Fruit fly (Drosophila melanogaster) whole organism, wandering third instar larva: ENCODE measurements around the gene Pdi.

Experiments
- Abd-B ChIP-seq: fragments of >200 bp; optimal IDR thresholded peaks from 2 replicates; lab custom pipeline; 2017; ENCODE audit warnings: missing biosample characterization, missing genetic modification characterization
- CG32264 ChIP-seq: fragments of 200-800 bp; sonication (Bioruptor generic); optimal IDR thresholded peaks from 2 replicates; lab custom pipeline; 2016; ENCODE audit warnings: missing biosample characterization, missing genetic modification characterization
- CG9705 ChIP-seq: fragments of 200-800 bp; sonication (Bioruptor generic); optimal IDR thresholded peaks from 2 replicates; lab custom pipeline; 2018; ENCODE audit warnings: missing biosample characterization, mild to moderate bottlenecking, missing genetic modification characterization
- CrebA ChIP-seq: fragments of 200-800 bp; sonication (Bioruptor generic); optimal IDR thresholded peaks from 2 replicates; lab custom pipeline; 2016; ENCODE audit warnings: missing biosample characterization, mild to moderate bottlenecking, missing genetic modification characterization, borderline replicate concordance
- Dfd ChIP-seq: fragments of >200 bp; optimal IDR thresholded peaks from 2 replicates; lab custom pipeline; 2017; ENCODE audit warnings: missing biosample characterization, missing genetic modification characterization
- Dif ChIP-seq: fragments of 200-275, 200-300 bp; sonication (Bioruptor generic); optimal IDR thresholded peaks from 2 replicates; lab custom pipeline; 2018; ENCODE audit warnings: missing biosample characterization, missing genetic modification characterization; ENCODE audit not compliant: partially characterized antibody
- HLH106 ChIP-seq: fragments of 200-800 bp; optimal IDR thresholded peaks from 3 replicates; lab custom pipeline; 2019; ENCODE audit warnings: missing biosample characterization, mild to moderate bottlenecking, missing genetic modification characterization, moderate library complexity
- Hnf4 ChIP-seq: fragments of 200-800 bp; sonication (Bioruptor generic); optimal IDR thresholded peaks from 2 replicates; lab custom pipeline; 2016; ENCODE audit warnings: missing biosample characterization, mild to moderate bottlenecking, missing genetic modification characterization
- Hr78 ChIP-seq: fragments of >200 bp; optimal IDR thresholded peaks from 2 replicates; lab custom pipeline; 2017; ENCODE audit warnings: missing biosample characterization, missing genetic modification characterization
- Hr83 ChIP-seq: fragments of 200-300 bp; sonication (Bioruptor generic); optimal IDR thresholded peaks from 2 replicates; lab custom pipeline; 2016; ENCODE audit warnings: missing biosample characterization, mild to moderate bottlenecking, missing genetic modification characterization, moderate library complexity; ENCODE audit not compliant: poor library complexity, severe bottlenecking
- Jra ChIP-seq: sonication (Bioruptor generic); optimal IDR thresholded peaks from 2 replicates; lab custom pipeline; 2016; ENCODE audit warnings: missing biosample characterization, missing genetic modification characterization
- Mio ChIP-seq: sonication (Bioruptor generic); optimal IDR thresholded peaks from 2 replicates; lab custom pipeline; 2016; ENCODE audit warnings: missing biosample characterization, missing genetic modification characterization
- Myc ChIP-seq: fragments of >200 bp; optimal IDR thresholded peaks from 2 replicates; lab custom pipeline; 2017
- N ChIP-seq: fragments of >200 bp; optimal IDR thresholded peaks from 2 replicates; lab custom pipeline; 2018; ENCODE audit warnings: missing biosample characterization, missing external identifiers, missing genetic modification characterization
- OdsH ChIP-seq: fragments of 200-800 bp; sonication (Bioruptor generic); optimal IDR thresholded peaks from 2 replicates; lab custom pipeline; 2016; ENCODE audit warnings: missing biosample characterization, mild to moderate bottlenecking, missing genetic modification characterization
- Rel ChIP-seq, 2 experiments: fragments of 200-800 bp; sonication (Bioruptor generic) in 1 of 2; optimal IDR thresholded peaks; 2 replicates in 1 of 2; 3 replicates in 1 of 2; lab custom pipeline; 2016 to 2019; ENCODE audit warnings: mild to moderate bottlenecking in 2 of 2, missing biosample characterization in 2 of 2, missing genetic modification characterization in 2 of 2, moderate library complexity in 1 of 2
- Sp1 ChIP-seq: fragments of 200-800 bp; sonication (Bioruptor generic); optimal IDR thresholded peaks from 3 replicates; lab custom pipeline; 2019; ENCODE audit warnings: missing biosample characterization, mild to moderate bottlenecking, missing genetic modification characterization, moderate library complexity
- Vsx2 ChIP-seq: fragments of 200-300, 225-300 bp; sonication (Bioruptor generic); optimal IDR thresholded peaks from 2 replicates; lab custom pipeline; 2018; ENCODE audit warnings: missing biosample characterization, missing genetic modification characterization; ENCODE audit not compliant: partially characterized antibody
- br ChIP-seq: fragments of 200-800 bp; sonication (Bioruptor generic); optimal IDR thresholded peaks from 2 replicates; lab custom pipeline; 2016; ENCODE audit warnings: missing biosample characterization, missing genetic modification characterization
- brk ChIP-seq: fragments of 200-800 bp; sonication (Bioruptor generic); optimal IDR thresholded peaks from 2 replicates; lab custom pipeline; 2016; ENCODE audit warnings: missing biosample characterization, mild to moderate bottlenecking, missing genetic modification characterization
- dl ChIP-seq, 2 experiments: fragments of 175-275, 200-275 bp in 1 of 2; fragments of 200-275 bp in 1 of 2; sonication (Bioruptor generic); optimal IDR thresholded peaks; lab custom pipeline; 2018; ENCODE audit warnings: mild to moderate bottlenecking in 2 of 2, missing biosample characterization in 2 of 2, missing genetic modification characterization in 2 of 2, moderate library complexity in 2 of 2; ENCODE audit not compliant: partially characterized antibody in 2 of 2, insufficient read depth in 1 of 2
- dmrt93B ChIP-seq: fragments of 200-800 bp; sonication (Bioruptor generic); optimal IDR thresholded peaks from 2 replicates; lab custom pipeline; 2018; ENCODE audit warnings: missing biosample characterization, mild to moderate bottlenecking, missing genetic modification characterization
- dsf ChIP-seq: sonication (Bioruptor generic); optimal IDR thresholded peaks from 2 replicates; lab custom pipeline; 2016; ENCODE audit warnings: missing biosample characterization, missing genetic modification characterization, borderline replicate concordance
- ey ChIP-seq: fragments of 200-800 bp; sonication (Bioruptor generic); optimal IDR thresholded peaks from 2 replicates; lab custom pipeline; 2016; ENCODE audit warnings: missing biosample characterization, missing genetic modification characterization
- foxo ChIP-seq, 2 experiments: fragments of 200-800 bp; sonication (Bioruptor generic); optimal IDR thresholded peaks; 2 replicates in 1 of 2; 3 replicates in 1 of 2; lab custom pipeline; 2016 to 2017; ENCODE audit warnings: missing biosample characterization in 2 of 2, missing genetic modification characterization in 2 of 2
- fru ChIP-seq: fragments of 200-800 bp; sonication (Bioruptor generic); optimal IDR thresholded peaks from 3 replicates; lab custom pipeline; 2016; ENCODE audit warnings: missing biosample characterization, mild to moderate bottlenecking, missing genetic modification characterization
- h ChIP-seq: fragments of 200-800 bp; sonication (Bioruptor generic); optimal IDR thresholded peaks from 3 replicates; lab custom pipeline; 2016; ENCODE audit warnings: missing biosample characterization, mild to moderate bottlenecking, missing genetic modification characterization
- jim ChIP-seq: fragments of 175-275, 200-325 bp; sonication (Bioruptor generic); optimal IDR thresholded peaks from 2 replicates; lab custom pipeline; 2016; ENCODE audit warnings: missing biosample characterization, mild to moderate bottlenecking, missing genetic modification characterization
- lola ChIP-seq: fragments of >200 bp; optimal IDR thresholded peaks from 2 replicates; lab custom pipeline; 2017; ENCODE audit warnings: missing biosample characterization, missing genetic modification characterization
- pan ChIP-seq: fragments of >200 bp; optimal IDR thresholded peaks from 2 replicates; lab custom pipeline; 2017
- psq ChIP-seq: fragments of 200-800 bp; sonication (Bioruptor generic); optimal IDR thresholded peaks from 3 replicates; lab custom pipeline; 2017; ENCODE audit warnings: missing biosample characterization, mild to moderate bottlenecking, missing genetic modification characterization, moderate library complexity
- rgr ChIP-seq: fragments of 200-800 bp; sonication (Bioruptor generic); optimal IDR thresholded peaks from 3 replicates; lab custom pipeline; 2016; ENCODE audit warnings: missing biosample characterization, mild to moderate bottlenecking, missing genetic modification characterization
- sage ChIP-seq: fragments of 200-800 bp; sonication (Bioruptor generic); optimal IDR thresholded peaks from 2 replicates; lab custom pipeline; 2016; ENCODE audit warnings: missing biosample characterization, mild to moderate bottlenecking, missing genetic modification characterization
- sv ChIP-seq: fragments of 200-800 bp; sonication (Bioruptor generic); optimal IDR thresholded peaks from 3 replicates; lab custom pipeline; 2016; ENCODE audit warnings: missing biosample characterization, missing genetic modification characterization
- tai ChIP-seq: sonication (Bioruptor generic); optimal IDR thresholded peaks from 2 replicates; lab custom pipeline; 2016; ENCODE audit warnings: missing biosample characterization, missing genetic modification characterization
- usp ChIP-seq: fragments of >200 bp; optimal IDR thresholded peaks from 2 replicates; lab custom pipeline; 2017; ENCODE audit warnings: missing biosample characterization, missing genetic modification characterization
- woc ChIP-seq: sonication (Bioruptor generic); optimal IDR thresholded peaks from 2 replicates; lab custom pipeline; 2016; ENCODE audit warnings: missing biosample characterization, mild to moderate bottlenecking, missing genetic modification characterization

The Pdi gene

dm6 chr3L:15107158-15107775 lies 35.4 kb downstream of the Pdi start:
- no peak for TF ChIP-seq lola (GFP tag; lab: Kevin White, UChicago)
- no peak for TF ChIP-seq Abd-B (GFP tag; lab: Kevin White, UChicago)
- TF ChIP-seq Dfd (GFP tag; lab: Kevin White, UChicago): no peak
- no peak for TF ChIP-seq N
- TF ChIP-seq dl (GFP tag; optimal IDR thresholded peaks at IDR 0.05; lab: Kevin White, UChicago; ENCODE audit: insufficient read depth in 1 of 2, partially characterized antibody in 2 of 2): peak in 1 of 2 experiments; percentile 30
- no peak for TF ChIP-seq foxo (GFP tag; optimal IDR thresholded peaks at IDR 0.05; lab: Kevin White, UChicago)
- TF ChIP-seq fru: no peak
- TF ChIP-seq CG9705 (GFP tag; lab: Kevin White, UChicago): no peak
- peak; percentile 47 for TF ChIP-seq Dif (GFP tag; lab: Kevin White, UChicago)
- no peak for TF ChIP-seq dmrt93B (GFP tag; lab: Kevin White, UChicago)
- no peak for TF ChIP-seq dsf (GFP tag; lab: Kevin White, UChicago)
- TF ChIP-seq psq (GFP tag; lab: Kevin White, UChicago): no peak
- TF ChIP-seq CrebA (GFP tag; lab: Kevin White, UChicago): no peak
- no peak for TF ChIP-seq woc (GFP tag; lab: Kevin White, UChicago)
- TF ChIP-seq, all 38 proteins: peak for 2

dm6 chr3L:15105566-15106207 lies 37.0 kb downstream of the Pdi start, which contains the start of gene CG45071:
Gene CG45071 (plus strand): TSS chr3L:15105882.
- TF ChIP-seq sv (no peak), fru (no peak), CrebA (GFP tag; lab: Kevin White, UChicago) (no peak), woc (GFP tag; lab: Kevin White, UChicago) (no peak), Hnf4 (GFP tag; lab: Kevin White, UChicago) (no peak), OdsH (GFP tag; lab: Kevin White, UChicago) (no peak), CG9705 (GFP tag; lab: Kevin White, UChicago) (no peak), usp (GFP tag; lab: Kevin White, UChicago) (no peak), brk (GFP tag; lab: Kevin White, UChicago) (no peak), ey (no peak), Jra (GFP tag; lab: Kevin White, UChicago) (no peak), Sp1 (GFP tag; lab: Kevin White, UChicago) (no peak), Hr78 (no peak), dl (GFP tag; optimal IDR thresholded peaks at IDR 0.05; lab: Kevin White, UChicago; ENCODE audit: insufficient read depth in 1 of 2, partially characterized antibody in 2 of 2) (no peak), CG32264 (no peak), Mio (GFP tag; lab: Kevin White, UChicago) (no peak), dmrt93B (GFP tag; lab: Kevin White, UChicago) (no peak)

- TF ChIP-seq sv (no peak), pan (lab: Kevin White, UChicago) (no peak), tai (GFP tag; lab: Kevin White, UChicago) (peak; percentile 86), fru (peak; percentile 95), CG9705 (GFP tag; lab: Kevin White, UChicago) (peak; percentile 75), CG32264 (peak; percentile 88), foxo (GFP tag; optimal IDR thresholded peaks at IDR 0.05; lab: Kevin White, UChicago) (peak; percentile 26 to 91), HLH106 (tag; lab: Kevin White, UChicago) (peak; percentile 91), Dif (GFP tag; lab: Kevin White, UChicago) (peak; percentile 37), Mio (GFP tag; lab: Kevin White, UChicago) (peak; percentile 34), Myc (lab: Kevin White, UChicago) (no peak), br (GFP tag; lab: Kevin White, UChicago) (peak; percentile 93), Rel (GFP tag; optimal IDR thresholded peaks at IDR 0.05; lab: Kevin White, UChicago) (no peak), Rel (tag; optimal IDR thresholded peaks at IDR 0.05; lab: Kevin White, UChicago) (no peak), brk (GFP tag; lab: Kevin White, UChicago) (peak; percentile 88), OdsH (GFP tag; lab: Kevin White, UChicago) (peak; percentile 88), Hr78 (no peak), dmrt93B (GFP tag; lab: Kevin White, UChicago) (peak; percentile 78), h (GFP tag; lab: Kevin White, UChicago) (peak; percentile 91), dsf (GFP tag; lab: Kevin White, UChicago) (peak; percentile 54), CrebA (GFP tag; lab: Kevin White, UChicago) (no peak), usp (GFP tag; lab: Kevin White, UChicago) (no peak), jim (no peak), woc (GFP tag; lab: Kevin White, UChicago) (peak; percentile 98), Sp1 (GFP tag; lab: Kevin White, UChicago) (peak; percentile 88), Hnf4 (GFP tag; lab: Kevin White, UChicago) (peak; percentile 73), ey (peak; percentile 94), Vsx2 (GFP tag; lab: Kevin White, UChicago) (no peak), dl (GFP tag; optimal IDR thresholded peaks at IDR 0.05; lab: Kevin White, UChicago; ENCODE audit: insufficient read depth in 1 of 2, partially characterized antibody in 2 of 2) (peak in 1 of 2 experiments; percentile 10), psq (GFP tag; lab: Kevin White, UChicago) (peak; percentile 76), sage (peak; percentile 78), rgr (GFP tag; lab: Kevin White, UChicago) (peak; percentile 87), lola (GFP tag; lab: Kevin White, UChicago) (no peak), Abd-B (GFP tag; lab: Kevin White, UChicago) (no peak), Hr83 (GFP tag; lab: Kevin White, UChicago) (peak; percentile 54)
Observed at dm6 chr3L:15104849-15105555, 37.6 kb downstream of the Pdi start.
